Worm (Caenorhabditis elegans): ENCODE results near the gene F57B1.1.

DNA sequence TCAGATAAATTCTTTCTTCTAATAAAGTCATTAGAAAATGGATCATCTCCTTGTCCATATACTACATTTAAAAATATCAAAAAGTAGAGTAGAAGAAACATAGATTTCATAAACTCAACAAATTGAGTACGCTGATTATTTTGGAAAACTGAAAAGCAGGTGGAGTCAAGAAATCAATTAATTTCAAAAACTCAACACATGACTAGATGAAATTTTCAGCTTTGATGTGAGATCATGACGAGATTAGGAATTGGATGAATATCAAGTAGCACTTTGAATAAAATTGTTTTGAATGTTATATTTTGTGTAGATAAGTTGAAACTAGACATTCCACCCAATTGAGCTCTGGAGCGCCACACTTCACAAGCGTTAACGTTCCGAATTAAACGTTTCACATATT lies at the start of gene F57B1.1:
- TF ChIP-seq nhr-43 (tag; optimal IDR thresholded peaks at IDR 0.05; ENCODE audit: poor library complexity, severe bottlenecking), result no peak
- TF ChIP-seq unc-39 (tag; optimal IDR thresholded peaks at IDR 0.05), result no peak
- no peak for TF ChIP-seq mdl-1 (tag; optimal IDR thresholded peaks at IDR 0.05)
- no peak for TF ChIP-seq nhr-12 (tag; optimal IDR thresholded peaks at IDR 0.05)
- TF ChIP-seq nfya-1 (tag; optimal IDR thresholded peaks at IDR 0.05; ENCODE audit: insufficient read depth), result no peak
- TF ChIP-seq ceh-16 (tag; optimal IDR thresholded peaks at IDR 0.05), result no peak
- no peak for TF ChIP-seq lin-15B (tag; optimal IDR thresholded peaks at IDR 0.05)
- TF ChIP-seq snpc-4 (tag; optimal IDR thresholded peaks at IDR 0.05), result no peak
- no peak for TF ChIP-seq jun-1 (tag; optimal IDR thresholded peaks at IDR 0.05)
- TF ChIP-seq ama-1 (optimal IDR thresholded peaks at IDR 0.05), result no peak
- no peak for TF ChIP-seq elt-3 (tag; optimal IDR thresholded peaks at IDR 0.05)

Data from whole organism, L3 larva.